Worm (Caenorhabditis elegans): Measurements from ENCODE around the gene lin-32.
A peak's percentile ranks its signal among the peaks of the same experiment; 100 is the strongest.

lin-32 gene

ce11 chrX:2212141-2212540 is 17.8 kb downstream of the lin-32 start:
- TF ChIP-seq nhr-42 (GFP tag; IDR thresholded peaks at IDR 0.05) (0 out of 2 replicates have a peak, but pooled peaks have one; percentile 8), egl-43 (GFP tag; IDR thresholded peaks at IDR 0.05) (0 out of 2 replicates have a peak, but pooled peaks have one; percentile 24), mes-2 (tag; optimal IDR thresholded peaks at IDR 0.05; ENCODE audit: poor library complexity, severe bottlenecking) (peak; percentile 11), ceh-82 (tag; optimal IDR thresholded peaks at IDR 0.05) (no peak), set-16 (GFP tag; IDR thresholded peaks at IDR 0.05) (peak; percentile 63)

ce11 chrX:2210751-2211150 is 19.2 kb downstream of the lin-32 start, which contains the start of gene peb-1:
TSS of gene peb-1 (plus strand) at chrX:2211051.
- TF ChIP-seq lir-3 (tag; optimal IDR thresholded peaks at IDR 0.05) (no peak), aha-1 (tag) (peak; percentile 75)

- no peak for TF ChIP-seq attf-4 (tag; optimal IDR thresholded peaks at IDR 0.05)
- TF ChIP-seq egl-43 (GFP tag; IDR thresholded peaks at IDR 0.05) = 0 out of 2 replicates have a peak, but pooled peaks have one; percentile 48
Measured at ce11 chrX:2210164-2210563, 19.8 kb downstream of the lin-32 start.

ce11 chrX:2208391-2208790 is 21.5 kb downstream of the lin-32 start:
- TF ChIP-seq F26F4.8 (GFP tag; conservative IDR thresholded peaks at IDR 0.05) (no peak), nhr-25 (tag; optimal IDR thresholded peaks at IDR 0.05; ENCODE audit: borderline replicate concordance, insufficient read depth) (peak; percentile 45), mep-1 (tag; optimal IDR thresholded peaks at IDR 0.05) (no peak), nhr-28 (tag; optimal IDR thresholded peaks at IDR 0.05) (peak; percentile 28), hlh-11 (tag; optimal IDR thresholded peaks at IDR 0.05) (peak; percentile 10)

ce11 chrX:2204963-2205362 is 25.0 kb downstream of the lin-32 start, which contains the start of gene T24C12.4:
TSS of gene T24C12.4 (minus strand) at chrX:2205063.
- TF ChIP-seq nhr-41 (GFP tag; IDR thresholded peaks at IDR 0.05) (no peak), hif-1 (tag; optimal IDR thresholded peaks at IDR 0.05) (no peak), hlh-30 (tag; optimal IDR thresholded peaks at IDR 0.05; ENCODE audit: insufficient read depth) (no peak), sdz-12 (GFP tag; optimal IDR thresholded peaks at IDR 0.05) (no peak), nhr-77 (tag; optimal IDR thresholded peaks at IDR 0.05) (no peak), unc-62 (GFP tag; optimal IDR thresholded peaks at IDR 0.05 in 1 of 2) (no peak), unc-62 (tag; optimal IDR thresholded peaks at IDR 0.05) (no peak), daf-12 (tag; optimal IDR thresholded peaks at IDR 0.05) (no peak), dpl-1 (GFP tag; optimal IDR thresholded peaks at IDR 0.05) (no peak), lin-39 (tag; optimal IDR thresholded peaks at IDR 0.05) (no peak)

- TF ChIP-seq hlh-11 (tag; optimal IDR thresholded peaks at IDR 0.05) (peak; percentile 60), dve-1 (tag; optimal IDR thresholded peaks at IDR 0.05; ENCODE audit: insufficient read depth) (peak; percentile 47), daf-16 (GFP tag; optimal IDR thresholded peaks at IDR 0.05) (no peak), daf-16 (tag; optimal IDR thresholded peaks at IDR 0.05) (peak; percentile 72), dmd-6 (GFP tag; IDR thresholded peaks at IDR 0.05) (peak; percentile 75), nhr-11 (tag; optimal IDR thresholded peaks at IDR 0.05) (no peak), php-3 (GFP tag; IDR thresholded peaks at IDR 0.05) (no peak), nhr-28 (tag; optimal IDR thresholded peaks at IDR 0.05) (peak; percentile 75), pqm-1 (tag; optimal IDR thresholded peaks at IDR 0.05) (peak; percentile 96), nhr-77 (tag; optimal IDR thresholded peaks at IDR 0.05) (peak; percentile 16)
Measured at ce11 chrX:2203760-2204159, 26.2 kb downstream of the lin-32 start, which contains the start of gene T24C12.3. TSS of gene T24C12.3 (minus strand) at chrX:2203893.

- TF ChIP-seq mxl-2 (GFP tag; conservative IDR thresholded peaks at IDR 0.05) (no peak), nhr-42 (GFP tag; IDR thresholded peaks at IDR 0.05) (no peak), zip-11 (GFP tag; IDR thresholded peaks at IDR 0.05) (no peak), pha-4 (GFP tag; IDR thresholded peaks at IDR 0.05) (no peak), pha-4 (tag; optimal IDR thresholded peaks at IDR 0.05) (no peak), egl-43 (GFP tag; IDR thresholded peaks at IDR 0.05) (no peak), spr-1 (tag; optimal IDR thresholded peaks at IDR 0.05) (no peak), tra-1 (GFP tag; IDR thresholded peaks at IDR 0.05) (no peak), daf-16 (GFP tag; optimal IDR thresholded peaks at IDR 0.05) (no peak), daf-16 (tag; optimal IDR thresholded peaks at IDR 0.05) (no peak), lir-3 (tag; optimal IDR thresholded peaks at IDR 0.05) (no peak), aly-2 (tag; optimal IDR thresholded peaks at IDR 0.05) (no peak), F37D6.2 (tag; optimal IDR thresholded peaks at IDR 0.05) (no peak)
Measured at ce11 chrX:2199140-2199539, 30.8 kb downstream of the lin-32 start, which contains the start of gene T24C12.1. TSS of gene T24C12.1 (plus strand) at chrX:2199440.
